Worm (Caenorhabditis elegans) whole organism, late embryonic: ENCODE results near the gene aqp-1.

Source experiments
- ceh-18 ChIP-seq: sonication (generic microtip); optimal IDR thresholded peaks from 2 replicates; lab custom pipeline; 2016; ENCODE audit warnings: missing genetic modification characterization, missing compliant biosample characterization
- che-1 ChIP-seq: sonication (generic microtip); optimal IDR thresholded peaks from 2 replicates; lab custom pipeline; 2016; ENCODE audit warnings: mild to moderate bottlenecking, missing genetic modification characterization, missing compliant biosample characterization
- elt-2 ChIP-seq: sonication (generic microtip); optimal IDR thresholded peaks from 2 replicates; lab custom pipeline; 2016; ENCODE audit warnings: missing genetic modification reagents, missing genetic modification characterization, missing compliant biosample characterization
- elt-4 ChIP-seq: sonication (generic microtip); optimal IDR thresholded peaks from 2 replicates; lab custom pipeline; 2016; ENCODE audit warnings: missing genetic modification characterization, missing compliant biosample characterization
- eyg-1 ChIP-seq: sonication (generic microtip); optimal IDR thresholded peaks from 2 replicates; lab custom pipeline; 2016; ENCODE audit warnings: missing genotype, missing genetic modification characterization, missing compliant biosample characterization
- fkh-6 ChIP-seq: sonication (generic microtip); optimal IDR thresholded peaks from 2 replicates; lab custom pipeline; 2016; ENCODE audit warnings: missing genetic modification characterization, missing compliant biosample characterization
- hlh-6 ChIP-seq: sonication (generic microtip); optimal IDR thresholded peaks from 2 replicates; lab custom pipeline; 2016; ENCODE audit warnings: missing genotype, missing genetic modification characterization, missing compliant biosample characterization
- rnt-1 ChIP-seq: sonication (generic microtip); optimal IDR thresholded peaks from 2 replicates; lab custom pipeline; 2016; ENCODE audit warnings: missing genetic modification characterization, missing compliant biosample characterization
- zip-5 ChIP-seq: sonication (generic microtip); optimal IDR thresholded peaks from 2 replicates; lab custom pipeline; 2016; ENCODE audit warnings: missing genetic modification characterization, missing compliant biosample characterization

DNA sequence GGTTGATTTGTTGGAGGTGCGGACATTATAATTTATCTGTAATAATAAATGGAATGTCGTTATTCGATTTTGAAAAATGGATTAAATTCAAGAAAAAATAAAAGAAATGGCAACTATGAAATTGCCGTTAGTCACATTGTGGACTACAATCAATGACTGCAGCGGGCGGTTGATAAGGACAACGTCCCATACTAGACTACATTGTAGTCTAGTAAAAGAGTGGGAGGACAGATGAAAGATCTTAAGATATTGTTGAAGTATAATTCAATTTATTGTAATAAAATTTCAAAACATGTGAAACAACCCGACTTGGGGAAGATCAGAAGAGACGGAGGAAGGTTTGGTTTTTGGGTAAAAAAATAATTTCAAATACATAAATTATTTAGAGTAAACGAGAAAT, 13.8 kb upstream of the aqp-1 start, which contains the start of the genes prx-13 and ada-2:
- TF ChIP-seq che-1 (no peak), rnt-1 (tag; lab: Kevin White, UChicago) (no peak), ceh-18 (tag; lab: Kevin White, UChicago) (no peak), elt-4 (tag; lab: Kevin White, UChicago) (no peak), fkh-6 (tag; lab: Kevin White, UChicago) (no peak), hlh-6 (no peak), eyg-1 (no peak), elt-2 (peak; percentile 73), zip-5 (tag; lab: Kevin White, UChicago) (no peak)
